Worm (Caenorhabditis elegans): Measurements from ENCODE around the gene zipt-3.

The zipt-3 gene

ce11 chrII:5710835-5711234 is 7.1 kb upstream of the zipt-3 start:
- TF ChIP-seq hlh-11 (tag; optimal IDR thresholded peaks at IDR 0.05) (no peak), Y75B8A.6 (GFP tag; IDR thresholded peaks at IDR 0.05) (no peak), daf-16 (GFP tag; optimal IDR thresholded peaks at IDR 0.05) (no peak), daf-16 (tag; optimal IDR thresholded peaks at IDR 0.05) (no peak), unc-62 (GFP tag; optimal IDR thresholded peaks at IDR 0.05 in 1 of 2) (peak in 1 of 2 experiments; percentile 53), unc-62 (tag; optimal IDR thresholded peaks at IDR 0.05) (no peak), unc-130 (GFP tag; optimal IDR thresholded peaks at IDR 0.05) (no peak)

ce11 chrII:5712126-5712525 is 5.8 kb upstream of the zipt-3 start:
- TF ChIP-seq php-3 (GFP tag; IDR thresholded peaks at IDR 0.05) (0 out of 2 replicates have a peak, but pooled peaks have one; percentile 25), spr-1 (tag; optimal IDR thresholded peaks at IDR 0.05) (peak; percentile 34), ama-1 (optimal IDR thresholded peaks at IDR 0.05) (peak; percentile 81), pha-4 (GFP tag; IDR thresholded peaks at IDR 0.05) (no peak), pha-4 (tag; optimal IDR thresholded peaks at IDR 0.05) (no peak), arid-1 (GFP tag; conservative IDR thresholded peaks at IDR 0.05) (0 out of 2 replicates have a peak, but pooled peaks have one; percentile 20), mep-1 (tag; optimal IDR thresholded peaks at IDR 0.05) (peak; percentile 5), Y48G9A.11 (GFP tag; IDR thresholded peaks at IDR 0.05) (peak; percentile 26; the same call in 1 of the 2 replicates), dmd-9 (GFP tag; IDR thresholded peaks at IDR 0.05) (no peak), tag-97 (GFP tag; IDR thresholded peaks at IDR 0.05) (no peak), T20F7.1 (GFP tag; optimal IDR thresholded peaks at IDR 0.05) (peak; percentile 30), hmg-1.1 (GFP tag; IDR thresholded peaks at IDR 0.05) (no peak), snpc-4 (tag; optimal IDR thresholded peaks at IDR 0.05) (no peak), aly-2 (tag; optimal IDR thresholded peaks at IDR 0.05) (no peak), snpc-1.2 (GFP tag; IDR thresholded peaks at IDR 0.05) (0 out of 2 replicates have a peak, but pooled peaks have one; percentile 8), cey-2 (tag; optimal IDR thresholded peaks at IDR 0.05; ENCODE audit: borderline replicate concordance, insufficient read depth) (no peak), saeg-2 (GFP tag; IDR thresholded peaks at IDR 0.05) (no peak), unc-62 (GFP tag; optimal IDR thresholded peaks at IDR 0.05 in 1 of 2) (no peak), unc-62 (tag; optimal IDR thresholded peaks at IDR 0.05) (no peak), mes-2 (tag; optimal IDR thresholded peaks at IDR 0.05; ENCODE audit: poor library complexity, severe bottlenecking) (peak; percentile 4), ceh-32 (tag; optimal IDR thresholded peaks at IDR 0.05; ENCODE audit: poor library complexity) (no peak)

ce11 chrII:5714807-5715206 is 3.1 kb upstream of the zipt-3 start, which contains the start of the genes tiar-1 and lelo-4:
tiar-1 (minus strand) TSS chrII:5714823.
lelo-4 (plus strand) TSS chrII:5714924.
- no peak for TF ChIP-seq daf-16 (GFP tag; optimal IDR thresholded peaks at IDR 0.05)
- peak; percentile 48 for TF ChIP-seq daf-16 (tag; optimal IDR thresholded peaks at IDR 0.05)
- peak in 1 of 2 experiments; percentile 83 for TF ChIP-seq lsy-2 (tag; optimal IDR thresholded peaks at IDR 0.05)
- TF ChIP-seq hif-1 (tag; optimal IDR thresholded peaks at IDR 0.05) = peak in 1 of 2 experiments; percentile 45
- no peak for TF ChIP-seq ceh-82 (tag; optimal IDR thresholded peaks at IDR 0.05)
- TF ChIP-seq ZK546.5 (tag; optimal IDR thresholded peaks at IDR 0.05) = peak in 1 of 2 experiments; percentile 84
- TF ChIP-seq lim-7 (GFP tag; IDR thresholded peaks at IDR 0.05) = no peak
- peak in 1 of 2 experiments; percentile 87 for TF ChIP-seq unc-62 (GFP tag; optimal IDR thresholded peaks at IDR 0.05 in 1 of 2)
- TF ChIP-seq unc-62 (tag; optimal IDR thresholded peaks at IDR 0.05) = no peak
- TF ChIP-seq nhr-28 (tag; optimal IDR thresholded peaks at IDR 0.05) = peak; percentile 34
- TF ChIP-seq lin-38 (GFP tag; IDR thresholded peaks at IDR 0.05) = peak; percentile 53
- TF ChIP-seq pha-4 (GFP tag; IDR thresholded peaks at IDR 0.05) = no peak
- TF ChIP-seq pha-4 (tag; optimal IDR thresholded peaks at IDR 0.05) = peak; percentile 85
- TF ChIP-seq pqm-1 (tag; optimal IDR thresholded peaks at IDR 0.05) = no peak
- TF ChIP-seq php-3 (GFP tag; IDR thresholded peaks at IDR 0.05) = 0 out of 2 replicates have a peak, but pooled peaks have one; percentile 14
- TF ChIP-seq rbr-2 (tag; optimal IDR thresholded peaks at IDR 0.05) = peak; percentile 35
- TF ChIP-seq arid-1 (GFP tag; conservative IDR thresholded peaks at IDR 0.05) = 0 out of 2 replicates have a peak, but pooled peaks have one; percentile 27
- TF ChIP-seq ama-1 (optimal IDR thresholded peaks at IDR 0.05) = peak; percentile 47
- TF ChIP-seq nhr-6 (tag; optimal IDR thresholded peaks at IDR 0.05) = peak; percentile 38
- peak; percentile 44; the same call in 1 of the 2 replicates for TF ChIP-seq hmg-1.1 (GFP tag; IDR thresholded peaks at IDR 0.05)
- peak; percentile 9 for TF ChIP-seq unc-130 (GFP tag; optimal IDR thresholded peaks at IDR 0.05)
- no peak for TF ChIP-seq snpc-1.2 (GFP tag; IDR thresholded peaks at IDR 0.05)
- peak; percentile 58 for TF ChIP-seq dve-1 (tag; optimal IDR thresholded peaks at IDR 0.05; ENCODE audit: insufficient read depth)
- TF ChIP-seq lin-13 (GFP tag; optimal IDR thresholded peaks at IDR 0.05) = peak; percentile 64
- no peak for TF ChIP-seq egl-27 (tag; optimal IDR thresholded peaks at IDR 0.05)
- TF ChIP-seq nhr-25 (tag; optimal IDR thresholded peaks at IDR 0.05; ENCODE audit: borderline replicate concordance, insufficient read depth) = no peak
- peak; percentile 44 for TF ChIP-seq hlh-11 (tag; optimal IDR thresholded peaks at IDR 0.05)
- TF ChIP-seq lin-1 (GFP tag; IDR thresholded peaks at IDR 0.05) = no peak
- TF ChIP-seq hlh-30 (tag; optimal IDR thresholded peaks at IDR 0.05; ENCODE audit: insufficient read depth) = peak; percentile 51
- peak; percentile 18 for TF ChIP-seq zfp-2 (tag; optimal IDR thresholded peaks at IDR 0.05)
- TF ChIP-seq mep-1 (tag; optimal IDR thresholded peaks at IDR 0.05) = peak; percentile 55
- peak; percentile 90 for TF ChIP-seq dpl-1 (GFP tag; optimal IDR thresholded peaks at IDR 0.05)
- no peak for TF ChIP-seq zag-1 (tag; optimal IDR thresholded peaks at IDR 0.05)

Data from whole organism, L4 larva.